Fruit fly (Drosophila melanogaster) whole organism, embryonic: ENCODE results near the gene CG1142.
A peak's percentile ranks its signal among the peaks of the same experiment; 100 is the strongest.

Experiments used
- Ada2b ChIP-seq: fragments of 200-800 bp; sonication (Bioruptor generic); IDR thresholded peaks from 2 replicates; pipeline ENCODE4 v1.3.6; 2022; ENCODE audit warnings: missing biosample characterization, missing genetic modification characterization
- BtbVII ChIP-seq: fragments of 200-800 bp; sonication (Bioruptor generic); optimal IDR thresholded peaks from 3 replicates; lab custom pipeline; 2017; ENCODE audit warnings: missing biosample characterization, mild to moderate bottlenecking, missing genetic modification characterization
- Bteb2 ChIP-seq: fragments of 200-800 bp; sonication (Bioruptor generic); optimal IDR thresholded peaks from 2 replicates; lab custom pipeline; 2016; ENCODE audit warnings: missing biosample characterization, missing genetic modification characterization
- CG10321 ChIP-seq: fragments of 200-800 bp; sonication (Bioruptor generic); IDR thresholded peaks from 2 replicates; pipeline ENCODE4 v1.3.6; 2022; ENCODE audit warnings: missing biosample characterization, missing genetic modification characterization
- CG11085 ChIP-seq: fragments of 200-800 bp; sonication (Bioruptor generic); IDR thresholded peaks from 2 replicates; pipeline ENCODE4 v1.3.6; 2022; ENCODE audit warnings: missing biosample characterization, missing genetic modification characterization
- CG11504 ChIP-seq: fragments of 200-800 bp; sonication (Bioruptor generic); optimal IDR thresholded peaks from 3 replicates; lab custom pipeline; 2019; ENCODE audit warnings: missing biosample characterization, mild to moderate bottlenecking, missing genetic modification characterization, moderate library complexity
- CG11723 ChIP-seq: fragments of 200-800 bp; sonication (Bioruptor generic); optimal IDR thresholded peaks from 2 replicates; lab custom pipeline; 2017; ENCODE audit warnings: missing biosample characterization, mild to moderate bottlenecking, missing genetic modification characterization
- CG14667 ChIP-seq: fragments of 200-800 bp; sonication (Bioruptor generic); IDR thresholded peaks from 2 replicates; pipeline ENCODE4 v1.3.6; 2022; ENCODE audit warnings: missing biosample characterization, missing genetic modification characterization
- CG14710 ChIP-seq: fragments of 200-800 bp; sonication (Bioruptor generic); optimal IDR thresholded peaks from 3 replicates; lab custom pipeline; 2019; ENCODE audit warnings: missing biosample characterization, mild to moderate bottlenecking, missing genetic modification characterization, moderate library complexity
- CG14965 ChIP-seq: fragments of 200-800 bp; sonication (Bioruptor generic); optimal IDR thresholded peaks from 2 replicates; lab custom pipeline; 2016; ENCODE audit warnings: missing biosample characterization, missing genetic modification characterization, borderline replicate concordance
- CG1792 ChIP-seq: fragments of 200-800 bp; sonication (Bioruptor generic); optimal IDR thresholded peaks from 2 replicates; lab custom pipeline; 2016; ENCODE audit warnings: missing biosample characterization, missing genetic modification characterization
- CG18764 ChIP-seq: fragments of 200-800 bp; sonication (Bioruptor generic); optimal IDR thresholded peaks from 3 replicates; lab custom pipeline; 2016; ENCODE audit warnings: missing biosample characterization, missing genetic modification characterization
- CG2129 ChIP-seq: fragments of 200-800 bp; sonication (Bioruptor generic); IDR thresholded peaks from 2 replicates; pipeline ENCODE4 v1.3.6; 2022; ENCODE audit warnings: missing biosample characterization, missing genetic modification characterization; ENCODE audit not compliant: partially characterized antibody
- CG2678 ChIP-seq: fragments of 200-800 bp; sonication (Bioruptor generic); optimal IDR thresholded peaks from 3 replicates; lab custom pipeline; 2019; ENCODE audit warnings: missing biosample characterization, mild to moderate bottlenecking, missing genetic modification characterization, moderate library complexity
- CG3407 ChIP-seq: fragments of 200-800 bp; sonication (Bioruptor generic); optimal IDR thresholded peaks from 2 replicates; lab custom pipeline; 2018; ENCODE audit warnings: missing biosample characterization, mild to moderate bottlenecking, missing genetic modification characterization
- CG3847 ChIP-seq: fragments of 200-800 bp; sonication (Bioruptor generic); IDR thresholded peaks from 2 replicates; pipeline ENCODE4 v1.3.6; 2022; ENCODE audit warnings: missing biosample characterization, missing genetic modification characterization
- CG42726 ChIP-seq: fragments of 200-800 bp; sonication (Bioruptor generic); IDR thresholded peaks from 2 replicates; pipeline ENCODE4 v1.3.6; 2022; ENCODE audit warnings: missing biosample characterization, missing genetic modification characterization; ENCODE audit not compliant: partially characterized antibody
- CG4820 ChIP-seq: fragments of 200-800 bp; sonication (Bioruptor generic); optimal IDR thresholded peaks from 3 replicates; lab custom pipeline; 2016; ENCODE audit warnings: missing biosample characterization, missing genetic modification characterization
- CG6765 ChIP-seq: fragments of 200-800 bp; sonication (Bioruptor generic); optimal IDR thresholded peaks from 3 replicates; lab custom pipeline; 2017; ENCODE audit warnings: missing biosample characterization, mild to moderate bottlenecking, missing genetic modification characterization
- CG9876 ChIP-seq: fragments of 200-800 bp; sonication (Bioruptor generic); optimal IDR thresholded peaks from 2 replicates; lab custom pipeline; 2016; ENCODE audit warnings: missing biosample characterization, missing genetic modification characterization
- Doc3 ChIP-seq: fragments of 200-800 bp; sonication (Bioruptor generic); IDR thresholded peaks from 3 replicates; pipeline ENCODE4 v1.3.6; 2022; ENCODE audit warnings: missing biosample characterization, missing genetic modification characterization; ENCODE audit not compliant: partially characterized antibody
- ERR ChIP-seq: fragments of 200-800 bp; sonication (Bioruptor generic); optimal IDR thresholded peaks from 2 replicates; lab custom pipeline; 2016; ENCODE audit warnings: missing biosample characterization, missing genetic modification characterization
- Fer3 ChIP-seq: fragments of 200-800 bp; sonication (Bioruptor generic); optimal IDR thresholded peaks from 2 replicates; lab custom pipeline; 2018; ENCODE audit warnings: missing biosample characterization, mild to moderate bottlenecking, missing genetic modification characterization, moderate library complexity
- Pdp1 ChIP-seq, 2 experiments: fragments of 200-800 bp; sonication (Bioruptor generic); optimal IDR thresholded peaks; 3 replicates each; lab custom pipeline; 2016; ENCODE audit warnings: missing biosample characterization in 2 of 2, missing genetic modification characterization in 2 of 2, mild to moderate bottlenecking in 1 of 2, moderate library complexity in 1 of 2
- Poxn ChIP-seq: fragments of 200-800 bp; sonication (Bioruptor generic); IDR thresholded peaks from 2 replicates; pipeline ENCODE4 v1.3.6; 2022; ENCODE audit warnings: missing biosample characterization, missing genetic modification characterization
- Ravus ChIP-seq: fragments of 200-800 bp; sonication (Bioruptor generic); IDR thresholded peaks from 2 replicates; pipeline ENCODE4 v1.3.6; 2022; ENCODE audit warnings: missing biosample characterization, missing genetic modification characterization
- Scr ChIP-seq: fragments of 200-800 bp; sonication (Bioruptor generic); IDR thresholded peaks from 2 replicates; pipeline ENCODE4 v1.3.6; 2022; ENCODE audit warnings: missing biosample characterization, missing genetic modification characterization; ENCODE audit not compliant: partially characterized antibody
- Vsx1 ChIP-seq: fragments of 200-800 bp; sonication (Bioruptor generic); optimal IDR thresholded peaks from 2 replicates; lab custom pipeline; 2017; ENCODE audit warnings: missing biosample characterization, mild to moderate bottlenecking, missing genetic modification characterization, missing genetic modification reagents
- Xbp1 ChIP-seq: fragments of 200-800 bp; sonication (Bioruptor generic); optimal IDR thresholded peaks from 3 replicates; lab custom pipeline; 2016; ENCODE audit warnings: missing biosample characterization, mild to moderate bottlenecking, missing genetic modification characterization
- ap ChIP-seq: fragments of 200-800 bp; sonication (Bioruptor generic); IDR thresholded peaks from 2 replicates; pipeline ENCODE4 v1.3.6; 2022; ENCODE audit warnings: missing biosample characterization, missing genetic modification characterization
- ara ChIP-seq: fragments of 200-800 bp; sonication (Bioruptor generic); IDR thresholded peaks from 2 replicates; pipeline ENCODE4 v1.3.6; 2022; ENCODE audit warnings: missing biosample characterization, missing genetic modification characterization
- bbx ChIP-seq: fragments of 200-800 bp; sonication (Bioruptor generic); IDR thresholded peaks from 2 replicates; pipeline ENCODE4 v1.3.6; 2022; ENCODE audit warnings: missing biosample characterization, missing genetic modification characterization; ENCODE audit not compliant: partially characterized antibody
- chinmo ChIP-seq: fragments of 200-800 bp; sonication (Bioruptor generic); IDR thresholded peaks from 4 replicates; pipeline ENCODE4 v1.3.6; 2022; ENCODE audit warnings: missing biosample characterization, missing genetic modification characterization; ENCODE audit not compliant: partially characterized antibody
- chn ChIP-seq: fragments of 200-800 bp; sonication (Bioruptor generic); optimal IDR thresholded peaks from 2 replicates; lab custom pipeline; 2016; ENCODE audit warnings: missing biosample characterization, missing genetic modification characterization
- disco-r ChIP-seq: fragments of 200-800 bp; sonication (Bioruptor generic); optimal IDR thresholded peaks from 2 replicates; lab custom pipeline; 2016; ENCODE audit warnings: missing biosample characterization, missing genetic modification characterization
- eve ChIP-seq, 2 experiments: fragments of >200 bp; optimal IDR thresholded peaks; 2 replicates each; lab custom pipeline; 2017; ENCODE audit warnings: missing biosample characterization in 2 of 2, missing genetic modification characterization in 2 of 2
- eyg ChIP-seq: fragments of 200-800 bp; sonication (Bioruptor generic); optimal IDR thresholded peaks from 3 replicates; lab custom pipeline; 2016; ENCODE audit warnings: missing biosample characterization, missing genetic modification characterization
- gce ChIP-seq: fragments of 200-800 bp; sonication (Bioruptor generic); IDR thresholded peaks from 3 replicates; pipeline ENCODE4 v1.3.6; 2022; ENCODE audit warnings: missing biosample characterization, missing genetic modification characterization
- kay ChIP-seq: fragments of 200-800 bp; sonication (Bioruptor generic); optimal IDR thresholded peaks from 2 replicates; lab custom pipeline; 2016; ENCODE audit warnings: missing biosample characterization, missing genetic modification characterization
- otp ChIP-seq: fragments of 200-800 bp; sonication (Bioruptor generic); IDR thresholded peaks from 3 replicates; pipeline ENCODE4, ENCODE4 v1.3.6; 2022; ENCODE audit warnings: missing biosample characterization, missing genetic modification characterization
- pb ChIP-seq: fragments of 200-800 bp; sonication (Bioruptor generic); optimal IDR thresholded peaks from 3 replicates; lab custom pipeline; 2016; ENCODE audit warnings: missing biosample characterization, missing genetic modification characterization
- pho ChIP-seq: fragments of 200-800 bp; sonication (Bioruptor generic); optimal IDR thresholded peaks from 2 replicates; lab custom pipeline; 2016; ENCODE audit warnings: missing biosample characterization, missing genetic modification characterization
- pum ChIP-seq: fragments of 200-800 bp; sonication (Bioruptor generic); optimal IDR thresholded peaks from 2 replicates; lab custom pipeline; 2016; ENCODE audit warnings: missing biosample characterization, missing genetic modification characterization
- pzg ChIP-seq: fragments of 200-800 bp; sonication (Bioruptor generic); optimal IDR thresholded peaks from 3 replicates; lab custom pipeline; 2018; ENCODE audit warnings: missing biosample characterization, mild to moderate bottlenecking, missing genetic modification characterization, moderate library complexity
- ro ChIP-seq: fragments of 200-800 bp; sonication (Bioruptor generic); IDR thresholded peaks from 2 replicates; pipeline ENCODE4 v1.3.6; 2022; ENCODE audit warnings: missing biosample characterization, missing genetic modification characterization
- schlank ChIP-seq: fragments of 200-800 bp; sonication (Bioruptor generic); optimal IDR thresholded peaks from 2 replicates; lab custom pipeline; 2018; ENCODE audit warnings: missing biosample characterization, mild to moderate bottlenecking, missing genetic modification characterization
- sd ChIP-seq: fragments of 200-800 bp; sonication (Bioruptor generic); optimal IDR thresholded peaks from 3 replicates; lab custom pipeline; 2018; ENCODE audit warnings: missing biosample characterization, mild to moderate bottlenecking, missing genetic modification characterization, moderate library complexity
- trem ChIP-seq: fragments of 200-800 bp; optimal IDR thresholded peaks from 3 replicates; lab custom pipeline; 2019; ENCODE audit warnings: missing biosample characterization, mild to moderate bottlenecking, missing genetic modification characterization, moderate library complexity
- vvl ChIP-seq: fragments of 200-800 bp; sonication (Bioruptor generic); IDR thresholded peaks from 2 replicates; pipeline ENCODE4 v1.3.6; 2022; ENCODE audit warnings: missing biosample characterization, missing genetic modification characterization
- zen2 ChIP-seq: fragments of 200-800 bp; sonication (Bioruptor generic); IDR thresholded peaks from 3 replicates; pipeline ENCODE4 v1.3.6; 2022; ENCODE audit warnings: missing biosample characterization, missing genetic modification characterization; ENCODE audit not compliant: partially characterized antibody

The CG1142 gene

dm6 chr3R:7474616-7475120 lies 1.1 kb upstream of the CG1142 start (continued):
- no peak for TF ChIP-seq CG4820 (GFP tag; lab: Kevin White, UChicago)
- peak; percentile 27 for TF ChIP-seq CG14710
- TF ChIP-seq gce (GFP tag; lab: Robert Waterston, UW), result peak; percentile 80; the same call in 2 of the 3 replicates
- no peak for TF ChIP-seq disco-r
- peak; percentile 9 for TF ChIP-seq BtbVII (GFP tag; lab: Kevin White, UChicago)
- peak; percentile 32 for TF ChIP-seq pzg (GFP tag; lab: Kevin White, UChicago)
- TF ChIP-seq eve (GFP tag; optimal IDR thresholded peaks at IDR 0.05; lab: Kevin White, UChicago), result no peak
- peak; percentile 49 for TF ChIP-seq CG6765 (GFP tag; lab: Kevin White, UChicago)
- peak; percentile 53 for TF ChIP-seq ERR
- TF ChIP-seq Doc3, result peak; percentile 67; the same call in 2 of the 3 replicates
- TF ChIP-seq CG2678 (tag; lab: Kevin White, UChicago), result peak; percentile 44
- peak; percentile 63 for TF ChIP-seq ara (GFP tag; lab: Robert Waterston, UW)
- TF ChIP-seq Ada2b (GFP tag; lab: Robert Waterston, UW), result peak; percentile 27; the same call in 1 of the 2 replicates
- peak; percentile 52 for TF ChIP-seq Xbp1
- TF ChIP-seq vvl (GFP tag; lab: Robert Waterston, UW), result peak; percentile 81
- no peak for TF ChIP-seq Poxn (GFP tag; lab: Robert Waterston, UW)
- peak; percentile 92 for TF ChIP-seq zen2 (GFP tag; lab: Robert Waterston, UW)
- TF ChIP-seq CG2129 (GFP tag; lab: Robert Waterston, UW), result peak; percentile 44
- TF ChIP-seq pb (GFP tag; lab: Kevin White, UChicago), result peak; percentile 68
- TF ChIP-seq CG14965 (GFP tag; lab: Kevin White, UChicago), result no peak
- TF ChIP-seq CG11723 (GFP tag; lab: Kevin White, UChicago), result peak; percentile 86
- peak; percentile 7 for TF ChIP-seq pum (GFP tag; lab: Kevin White, UChicago)
- peak; percentile 11; the same call in 1 of the 2 replicates for TF ChIP-seq CG14667 (GFP tag; lab: Robert Waterston, UW)
- peak; percentile 1 for TF ChIP-seq trem (tag; lab: Kevin White, UChicago)
- TF ChIP-seq pho (GFP tag; lab: Kevin White, UChicago), result peak; percentile 54
- TF ChIP-seq ap, result no peak
- 0 out of 2 replicates have a peak, but pooled peaks have one; percentile 42 for TF ChIP-seq ro (GFP tag; lab: Robert Waterston, UW)
- peak; percentile 49 for TF ChIP-seq Fer3 (tag; lab: Kevin White, UChicago)
- TF ChIP-seq Scr (GFP tag; lab: Robert Waterston, UW), result peak; percentile 87
- no peak for TF ChIP-seq CG18764 (GFP tag; lab: Kevin White, UChicago)
- no peak for TF ChIP-seq sd (tag; lab: Kevin White, UChicago)
- TF ChIP-seq CG3407 (GFP tag; lab: Kevin White, UChicago), result peak; percentile 60
- no peak for TF ChIP-seq Bteb2 (GFP tag; lab: Kevin White, UChicago)
- peak; percentile 6 for TF ChIP-seq Vsx1 (GFP tag; lab: Kevin White, UChicago)
- peak; percentile 33 for TF ChIP-seq eyg (GFP tag; lab: Kevin White, UChicago)
- peak; percentile 74; the same call in 1 of the 3 replicates for TF ChIP-seq otp (GFP tag; lab: Robert Waterston, UW)
- peak; percentile 21 for TF ChIP-seq CG9876
- TF ChIP-seq chn (GFP tag; lab: Kevin White, UChicago), result peak; percentile 90
- TF ChIP-seq Pdp1 (GFP tag; optimal IDR thresholded peaks at IDR 0.05; lab: Kevin White, UChicago), result peak; percentile 46 to 51
- peak; percentile 57 for TF ChIP-seq CG10321 (GFP tag; lab: Robert Waterston, UW)
- no peak for TF ChIP-seq CG1792 (GFP tag; lab: Kevin White, UChicago)
- TF ChIP-seq CG11085, result peak; percentile 45; the same call in 1 of the 2 replicates
- peak; percentile 32 for TF ChIP-seq CG11504 (tag; lab: Kevin White, UChicago)
- peak; percentile 98 for TF ChIP-seq CG42726
- peak; percentile 58; the same call in 1 of the 2 replicates for TF ChIP-seq CG3847
- no peak for TF ChIP-seq kay (GFP tag; lab: Kevin White, UChicago)
- TF ChIP-seq chinmo (GFP tag; lab: Robert Waterston, UW), result peak; percentile 100
- TF ChIP-seq Ravus (GFP tag; lab: Robert Waterston, UW), result no peak
- peak; percentile 99 for TF ChIP-seq bbx (GFP tag; lab: Robert Waterston, UW)
- TF ChIP-seq schlank, result peak; percentile 70
